Fruit fly (Drosophila melanogaster): Measurements from ENCODE around the gene stx.

stx gene

dm6 chrX:10744773-10745589, at the start of gene stx (continued):
- TF ChIP-seq bbx (GFP tag; IDR thresholded peaks at IDR 0.05; ENCODE audit: partially characterized antibody) = peak; percentile 96
- peak; percentile 35 for TF ChIP-seq vvl (GFP tag; IDR thresholded peaks at IDR 0.05)
- no peak for TF ChIP-seq Blimp-1 (GFP tag; optimal IDR thresholded peaks at IDR 0.05)
- TF ChIP-seq ftz-f1 (GFP tag; optimal IDR thresholded peaks at IDR 0.05) = no peak
- TF ChIP-seq CG30020 (tag; optimal IDR thresholded peaks at IDR 0.05) = peak; percentile 36
- TF ChIP-seq sens-2 (GFP tag; IDR thresholded peaks at IDR 0.05) = no peak
- TF ChIP-seq CG13287 (GFP tag; IDR thresholded peaks at IDR 0.05; ENCODE audit: partially characterized antibody) = peak; percentile 95
- TF ChIP-seq CG8089 (GFP tag; optimal IDR thresholded peaks at IDR 0.05) = no peak
- no peak for TF ChIP-seq Hr39 (optimal IDR thresholded peaks at IDR 0.05)
- TF ChIP-seq CG14014 (GFP tag; IDR thresholded peaks at IDR 0.05) = no peak; the same call in 1 of the 2 replicates
- no peak for TF ChIP-seq CG17802 (tag; optimal IDR thresholded peaks at IDR 0.05)
- no peak; the same call in 1 of the 2 replicates for TF ChIP-seq stc (GFP tag; IDR thresholded peaks at IDR 0.05)
- peak; percentile 30 for TF ChIP-seq CoRest (tag; optimal IDR thresholded peaks at IDR 0.05)
- TF ChIP-seq HmgZ (tag; optimal IDR thresholded peaks at IDR 0.05) = no peak
- TF ChIP-seq ase (GFP tag; IDR thresholded peaks at IDR 0.05) = no peak
- no peak for TF ChIP-seq prd (optimal IDR thresholded peaks at IDR 0.05)
- TF ChIP-seq prd (GFP tag; IDR thresholded peaks at IDR 0.05) = 0 out of 3 replicates have a peak, but pooled peaks have one; percentile 11
- no peak for TF ChIP-seq p53 (GFP tag; optimal IDR thresholded peaks at IDR 0.05)
- TF ChIP-seq nmo (GFP tag; optimal IDR thresholded peaks at IDR 0.05) = peak; percentile 64
- TF ChIP-seq ro (GFP tag; IDR thresholded peaks at IDR 0.05) = no peak
- no peak for TF ChIP-seq CG2202 (tag; optimal IDR thresholded peaks at IDR 0.05)
- TF ChIP-seq CG12659 (GFP tag; optimal IDR thresholded peaks at IDR 0.05) = peak; percentile 62
- TF ChIP-seq CG4820 (GFP tag; optimal IDR thresholded peaks at IDR 0.05) = no peak
- peak; percentile 94 for TF ChIP-seq Doc3 (GFP tag; IDR thresholded peaks at IDR 0.05; ENCODE audit: partially characterized antibody)
- TF ChIP-seq sima (GFP tag; optimal IDR thresholded peaks at IDR 0.05) = no peak
- peak; percentile 21 for TF ChIP-seq Ssrp (tag; optimal IDR thresholded peaks at IDR 0.05)
- TF ChIP-seq Lhr (GFP tag; optimal IDR thresholded peaks at IDR 0.05) = peak; percentile 75
- TF ChIP-seq CG9727 (GFP tag; optimal IDR thresholded peaks at IDR 0.05) = no peak
- no peak for TF ChIP-seq Eip74EF (GFP tag; optimal IDR thresholded peaks at IDR 0.05)
- no peak for TF ChIP-seq CG6272 (GFP tag; IDR thresholded peaks at IDR 0.05)
- TF ChIP-seq CG11093 (GFP tag; IDR thresholded peaks at IDR 0.05) = no peak
- peak; percentile 59 for TF ChIP-seq Rfx (GFP tag; IDR thresholded peaks at IDR 0.05)
- TF ChIP-seq CG17829 (tag; optimal IDR thresholded peaks at IDR 0.05) = peak; percentile 10
- peak; percentile 96 for TF ChIP-seq pzg (GFP tag; optimal IDR thresholded peaks at IDR 0.05)
- peak; percentile 9 for TF ChIP-seq CG12219 (GFP tag; optimal IDR thresholded peaks at IDR 0.05)
- no peak for TF ChIP-seq gcm (GFP tag; optimal IDR thresholded peaks at IDR 0.05)
- peak; percentile 70 for TF ChIP-seq Nf-YC (tag; optimal IDR thresholded peaks at IDR 0.05)
- TF ChIP-seq croc (GFP tag; conservative IDR thresholded peaks at IDR 0.05) = no peak
- no peak for TF ChIP-seq gro (GFP tag; optimal IDR thresholded peaks at IDR 0.05)
- TF ChIP-seq org-1 (GFP tag; optimal IDR thresholded peaks at IDR 0.05) = peak; percentile 5
- peak; percentile 3 for TF ChIP-seq grn (GFP tag; optimal IDR thresholded peaks at IDR 0.05)
- no peak for TF ChIP-seq C15 (GFP tag; IDR thresholded peaks at IDR 0.05)
- no peak for TF ChIP-seq nerfin-1 (tag; optimal IDR thresholded peaks at IDR 0.05)
- no peak for TF ChIP-seq Hr3 (GFP tag; optimal IDR thresholded peaks at IDR 0.05)
- no peak for TF ChIP-seq CG8359 (GFP tag; optimal IDR thresholded peaks at IDR 0.05; ENCODE audit: borderline replicate concordance)
- TF ChIP-seq CrebB (tag; optimal IDR thresholded peaks at IDR 0.05) = peak; percentile 23
- peak; percentile 66 for TF ChIP-seq CG32532 (GFP tag; IDR thresholded peaks at IDR 0.05)
- TF ChIP-seq CG9609 (GFP tag; optimal IDR thresholded peaks at IDR 0.05) = no peak
- no peak for TF ChIP-seq fd96Cb (tag; optimal IDR thresholded peaks at IDR 0.05)

Data from whole organism, embryonic.